Worm (Caenorhabditis elegans): ENCODE data around the gene F57B1.9.

The F57B1.9 gene

DNA sequence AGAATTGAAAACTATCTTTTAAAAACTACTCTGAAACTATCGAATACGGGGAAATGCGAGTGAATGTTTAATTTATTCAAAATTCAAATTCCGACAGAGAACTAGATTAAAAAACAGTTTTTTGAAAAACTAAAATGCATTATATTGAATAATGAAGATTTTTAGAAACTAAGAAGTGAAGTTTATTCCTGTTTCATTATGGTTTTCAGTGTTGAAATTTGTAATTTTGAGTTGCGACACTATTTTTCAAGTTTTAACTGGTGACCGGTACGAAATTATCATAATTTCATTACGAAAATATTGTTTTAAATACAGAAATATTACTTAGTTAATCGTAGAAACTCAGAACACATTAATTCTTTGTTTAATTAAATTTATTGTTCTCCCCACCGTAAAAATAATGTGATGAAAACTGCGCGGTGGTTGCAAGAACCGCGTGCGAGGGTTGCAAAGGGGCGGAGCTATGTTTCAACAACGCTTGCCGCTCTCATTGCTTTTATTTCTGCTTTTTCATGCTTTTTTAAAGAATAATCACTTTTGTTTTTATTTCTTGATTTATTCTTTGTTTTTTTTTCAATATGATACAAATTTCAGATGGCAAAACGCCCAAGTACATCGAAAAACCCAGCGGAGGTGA, 21.5 kb downstream of the F57B1.9 start, which contains the start of gene him-17:
Gene him-17, plus strand, starts transcription at position 595 of the 637 bp plus-strand sequence.
- peak; percentile 52 for TF ChIP-seq tbx-2 (tag; optimal IDR thresholded peaks at IDR 0.05)
- TF ChIP-seq ceh-19 (GFP tag; optimal IDR thresholded peaks at IDR 0.05) = peak; percentile 49
- TF ChIP-seq C38D4.7 (GFP tag; optimal IDR thresholded peaks at IDR 0.05) = peak; percentile 47
- no peak for TF ChIP-seq mec-3 (tag; optimal IDR thresholded peaks at IDR 0.05; ENCODE audit: borderline replicate concordance)
- no peak for TF ChIP-seq hlh-8 (tag; optimal IDR thresholded peaks at IDR 0.05)
- TF ChIP-seq unc-86 (tag; optimal IDR thresholded peaks at IDR 0.05) = peak; percentile 27
- peak; percentile 10 for TF ChIP-seq fkh-6 (tag; optimal IDR thresholded peaks at IDR 0.05)
- TF ChIP-seq nfya-1 (tag; optimal IDR thresholded peaks at IDR 0.05) = peak; percentile 57
- TF ChIP-seq tbx-7 (tag; optimal IDR thresholded peaks at IDR 0.05) = no peak
- peak; percentile 77 for TF ChIP-seq ceh-14 (tag; optimal IDR thresholded peaks at IDR 0.05)
- TF ChIP-seq unc-3 (GFP tag; conservative IDR thresholded peaks at IDR 0.05) = 0 out of 2 replicates have a peak, but pooled peaks have one; percentile 10
- TF ChIP-seq unc-3 (tag; optimal IDR thresholded peaks at IDR 0.05) = no peak
- peak; percentile 70 for TF ChIP-seq pha-2 (tag; optimal IDR thresholded peaks at IDR 0.05)
- TF ChIP-seq ceh-48 (tag; optimal IDR thresholded peaks at IDR 0.05) = no peak
- no peak for TF ChIP-seq Y22D7AL.16 (tag; optimal IDR thresholded peaks at IDR 0.05)
- peak; percentile 27 for TF ChIP-seq gmeb-2 (tag; optimal IDR thresholded peaks at IDR 0.05)
- no peak for TF ChIP-seq hlh-13 (GFP tag; optimal IDR thresholded peaks at IDR 0.05)
- peak; percentile 15 for TF ChIP-seq fax-1 (tag; optimal IDR thresholded peaks at IDR 0.05)
- peak; percentile 69 for TF ChIP-seq ceh-31 (tag; optimal IDR thresholded peaks at IDR 0.05)
- no peak for TF ChIP-seq pax-1 (tag; optimal IDR thresholded peaks at IDR 0.05)
- peak; percentile 43 for TF ChIP-seq che-1 (tag; optimal IDR thresholded peaks at IDR 0.05)
- peak; percentile 43; the same call in 1 of the 2 replicates for TF ChIP-seq sox-2 (GFP tag; IDR thresholded peaks at IDR 0.05)
- TF ChIP-seq ahr-1 (tag; optimal IDR thresholded peaks at IDR 0.05) = no peak
- no peak for TF ChIP-seq ceh-6 (GFP tag; optimal IDR thresholded peaks at IDR 0.05)
- TF ChIP-seq C08G9.2 (tag; optimal IDR thresholded peaks at IDR 0.05) = peak; percentile 51
- no peak for TF ChIP-seq ceh-45 (GFP tag; IDR thresholded peaks at IDR 0.05)
- peak; percentile 58 for TF ChIP-seq pat-9 (tag; optimal IDR thresholded peaks at IDR 0.05)
- TF ChIP-seq dmd-4 (tag; optimal IDR thresholded peaks at IDR 0.05; ENCODE audit: borderline replicate concordance) = no peak
- TF ChIP-seq hlh-6 (tag; optimal IDR thresholded peaks at IDR 0.05) = no peak
- TF ChIP-seq elt-4 (tag; optimal IDR thresholded peaks at IDR 0.05) = no peak
- TF ChIP-seq ceh-34 (tag; optimal IDR thresholded peaks at IDR 0.05) = peak; percentile 45
- peak; percentile 64 for TF ChIP-seq ttx-3 (tag; optimal IDR thresholded peaks at IDR 0.05)
- peak; percentile 65 for TF ChIP-seq elt-2 (tag; optimal IDR thresholded peaks at IDR 0.05)
- no peak for TF ChIP-seq sox-4 (tag; optimal IDR thresholded peaks at IDR 0.05)
- TF ChIP-seq K09A11.1 (tag; optimal IDR thresholded peaks at IDR 0.05; ENCODE audit: insufficient read depth) = peak; percentile 34
- TF ChIP-seq lin-11 (tag; optimal IDR thresholded peaks at IDR 0.05) = peak; percentile 42
- peak; percentile 20 for TF ChIP-seq madf-2 (tag; optimal IDR thresholded peaks at IDR 0.05)
- TF ChIP-seq pag-3 (tag; optimal IDR thresholded peaks at IDR 0.05; ENCODE audit: borderline replicate concordance) = no peak
- TF ChIP-seq hlh-15 (tag; optimal IDR thresholded peaks at IDR 0.05) = peak; percentile 25
- TF ChIP-seq odd-2 (tag; optimal IDR thresholded peaks at IDR 0.05) = peak; percentile 47
- peak; percentile 23 for TF ChIP-seq ceh-2 (tag; optimal IDR thresholded peaks at IDR 0.05)
- no peak for TF ChIP-seq sdc-2 (tag; optimal IDR thresholded peaks at IDR 0.05)
- TF ChIP-seq unc-42 (tag; optimal IDR thresholded peaks at IDR 0.05) = peak; percentile 56

All from whole organism, late embryonic.